Worm (Caenorhabditis elegans) whole organism, L2 larva: Measurements from ENCODE around the gene lgc-28.
"Not testable (repeated sequence)": the region's sequence is repeated elsewhere in the genome, so short reads cannot be mapped to it uniquely, and the experiment has no call there.

Source experiments
- C34F6.9 ChIP-seq: fragments of 150-350 bp; optimal IDR thresholded peaks from 2 replicates; lab custom pipeline; 2014; ENCODE audit warnings: missing biosample characterization, missing genetic modification characterization
- Y55F3AM.14 ChIP-seq: fragments of 200-800 bp; sonication (Bioruptor generic); optimal IDR thresholded peaks from 2 replicates; lab custom pipeline; 2018; ENCODE audit warnings: mild to moderate bottlenecking, missing genetic modification characterization, missing compliant biosample characterization
- aly-2 ChIP-seq: fragments of 150-350 bp; optimal IDR thresholded peaks from 2 replicates; lab custom pipeline; 2014; ENCODE audit warnings: missing biosample characterization, missing genetic modification characterization
- ama-1 ChIP-seq: fragments of 150-350 bp; optimal IDR thresholded peaks from 2 replicates; lab custom pipeline; 2018; ENCODE audit warnings: inconsistent platforms
- blmp-1 ChIP-seq: sonication (generic microtip); optimal IDR thresholded peaks from 2 replicates; lab custom pipeline; 2017; ENCODE audit warnings: missing genetic modification characterization, mild to moderate bottlenecking, missing compliant biosample characterization, antibody characterized with exemption, moderate library complexity; ENCODE audit not compliant: insufficient read depth
- crh-2 ChIP-seq: sonication (generic microtip); optimal IDR thresholded peaks from 2 replicates; lab custom pipeline; 2017; ENCODE audit warnings: missing biosample characterization, missing genetic modification characterization
- dmd-4 ChIP-seq: sonication (generic microtip); optimal IDR thresholded peaks from 2 replicates; lab custom pipeline; 2017; ENCODE audit warnings: missing biosample characterization, missing genetic modification characterization
- fos-1 ChIP-seq: fragments of 150-350 bp; optimal IDR thresholded peaks from 2 replicates; lab custom pipeline; 2014; ENCODE audit warnings: missing biosample characterization, missing genetic modification characterization
- lin-13 ChIP-seq: fragments of 150-350 bp; optimal IDR thresholded peaks from 2 replicates; lab custom pipeline; 2014; ENCODE audit warnings: missing biosample characterization, missing genetic modification reagents, missing genetic modification characterization
- lin-39 ChIP-seq: fragments of 150-350 bp; optimal IDR thresholded peaks from 2 replicates; lab custom pipeline; 2014; ENCODE audit warnings: missing biosample characterization, missing genetic modification reagents, missing genetic modification characterization
- lsy-2 ChIP-seq, 2 experiments: fragments of 150-350 bp in 1 of 2; sonication (generic microtip) in 1 of 2; optimal IDR thresholded peaks; 2 replicates each; lab custom pipeline; 2014 to 2017; ENCODE audit warnings: missing biosample characterization in 2 of 2, missing genetic modification characterization in 2 of 2
- mab-5 ChIP-seq: fragments of 150-350 bp; optimal IDR thresholded peaks from 2 replicates; lab custom pipeline; 2014; ENCODE audit warnings: missing biosample characterization, missing genetic modification characterization
- nhr-10 ChIP-seq: sonication (generic microtip); optimal IDR thresholded peaks from 2 replicates; lab custom pipeline; 2017; ENCODE audit warnings: missing biosample characterization, missing genetic modification characterization
- nhr-11 ChIP-seq: fragments of 150-350 bp; optimal IDR thresholded peaks from 2 replicates; lab custom pipeline; 2014; ENCODE audit warnings: missing biosample characterization, missing genetic modification characterization
- nhr-21 ChIP-seq: fragments of 150-350 bp; optimal IDR thresholded peaks from 2 replicates; lab custom pipeline; 2014; ENCODE audit warnings: missing biosample characterization, missing genetic modification characterization
- nhr-23 ChIP-seq: fragments of 150-350 bp; optimal IDR thresholded peaks from 2 replicates; lab custom pipeline; 2014; ENCODE audit warnings: missing biosample characterization, missing genetic modification reagents, missing genetic modification characterization
- nhr-25 ChIP-seq: fragments of 150-350 bp; sonication (generic microtip); optimal IDR thresholded peaks from 3 replicates; lab custom pipeline; 2014; ENCODE audit warnings: missing biosample characterization, missing genetic modification characterization
- nhr-6 ChIP-seq: fragments of 150-350 bp; optimal IDR thresholded peaks from 2 replicates; lab custom pipeline; 2014; ENCODE audit warnings: missing biosample characterization, missing genetic modification characterization
- nhr-77 ChIP-seq: fragments of 150-350 bp; optimal IDR thresholded peaks from 2 replicates; lab custom pipeline; 2014; ENCODE audit warnings: missing biosample characterization, missing genetic modification characterization
- sem-4 ChIP-seq: fragments of 150-350 bp; optimal IDR thresholded peaks from 2 replicates; lab custom pipeline; 2014; ENCODE audit warnings: missing biosample characterization, missing genetic modification reagents, missing genetic modification characterization
- skn-1 ChIP-seq: sonication (generic microtip); optimal IDR thresholded peaks from 2 replicates; lab custom pipeline; 2017; ENCODE audit warnings: missing biosample characterization, missing genetic modification characterization
- sma-3 ChIP-seq: sonication (generic microtip); optimal IDR thresholded peaks from 2 replicates; lab custom pipeline; 2016; ENCODE audit warnings: missing genetic modification reagents, missing genetic modification characterization, missing compliant biosample characterization
- sma-9 ChIP-seq, 2 experiments: fragments of 150-350 bp in 1 of 2; sonication (generic microtip) in 1 of 2; optimal IDR thresholded peaks; 2 replicates each; lab custom pipeline; 2014 to 2016; ENCODE audit warnings: missing genetic modification characterization in 2 of 2, mild to moderate bottlenecking in 1 of 2, missing biosample characterization in 1 of 2, missing compliant biosample characterization in 1 of 2, missing genetic modification reagents in 1 of 2, moderate library complexity in 1 of 2
- snpc-4 ChIP-seq: fragments of 150-350 bp; optimal IDR thresholded peaks from 2 replicates; lab custom pipeline; 2014; ENCODE audit warnings: missing biosample characterization, missing genetic modification characterization
- unc-55 ChIP-seq: fragments of 150-350 bp; sonication (generic microtip); optimal IDR thresholded peaks from 3 replicates; lab custom pipeline; 2014; ENCODE audit warnings: missing biosample characterization, missing genetic modification reagents, missing genetic modification characterization
- unc-62 ChIP-seq: fragments of 150-350 bp; optimal IDR thresholded peaks from 2 replicates; lab custom pipeline; 2014; ENCODE audit warnings: missing biosample characterization, missing genetic modification reagents, missing genetic modification characterization
- zag-1 ChIP-seq: fragments of 150-350 bp; optimal IDR thresholded peaks from 2 replicates; lab custom pipeline; 2014; ENCODE audit warnings: missing biosample characterization, missing genetic modification characterization
- ztf-11 ChIP-seq: sonication (generic microtip); optimal IDR thresholded peaks from 2 replicates; lab custom pipeline; 2017; ENCODE audit warnings: missing biosample characterization, missing genetic modification characterization
- ztf-4 ChIP-seq: fragments of 150-350 bp; optimal IDR thresholded peaks from 2 replicates; lab custom pipeline; 2014; ENCODE audit warnings: missing biosample characterization, missing genetic modification characterization

The lgc-28 gene

DNA sequence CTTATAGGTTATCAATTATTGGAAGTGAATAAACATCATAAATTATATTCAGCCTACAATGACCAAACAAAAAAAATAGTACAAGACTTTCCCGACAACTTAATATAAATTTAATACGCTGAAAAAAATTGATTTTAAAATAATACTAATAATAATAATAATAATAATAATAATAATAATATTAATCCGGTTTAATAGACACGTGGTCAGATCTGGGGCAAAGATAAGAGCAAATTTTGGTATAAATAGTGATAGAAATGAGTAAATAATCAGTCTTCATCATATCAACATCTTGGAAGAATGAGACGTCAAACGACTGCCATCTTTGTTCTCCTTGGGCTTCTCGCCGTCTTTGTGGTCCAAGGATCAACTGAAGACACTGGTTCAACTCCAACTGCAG, 8.3 kb upstream of the lgc-28 start, which contains the start of gene msrp-5:
Gene msrp-5, plus strand, starts transcription at position 301 of the 400 bp plus-strand sequence.
- not testable (repeated sequence) for TF ChIP-seq lin-39, mab-5, sem-4 (tag; lab: Kevin White, UChicago)

ce11 chrII:2619148-2619547, 5.7 kb upstream of the lgc-28 start, which contains the start of gene msrp-6:
TSS of gene msrp-6 (plus strand) at chrII:2619448.
- not testable (repeated sequence) for TF ChIP-seq nhr-10 (tag; lab: Kevin White, UChicago); zag-1; dmd-4 (tag; lab: Kevin White, UChicago)
- TF ChIP-seq, all 48 proteins: peak for 0; not testable (repeated sequence) for 48

ce11 chrII:2622480-2622879, 2.4 kb upstream of the lgc-28 start, which contains the start of gene D2062.5:
TSS of gene D2062.5 (plus strand) at chrII:2622780.
- TF ChIP-seq ztf-11 (tag; lab: Kevin White, UChicago) (no peak), dmd-4 (tag; lab: Kevin White, UChicago) (no peak), nhr-11 (tag; lab: Kevin White, UChicago) (no peak), unc-62 (GFP tag; lab: Kevin White, UChicago) (no peak), skn-1 (no peak), ama-1 (lab: Kevin White, UChicago) (no peak), lsy-2 (tag; optimal IDR thresholded peaks at IDR 0.05; lab: Kevin White, UChicago) (no peak), lin-13 (GFP tag; lab: Kevin White, UChicago) (no peak), snpc-4 (tag; lab: Kevin White, UChicago) (no peak), nhr-21 (tag; lab: Kevin White, UChicago) (no peak), nhr-25 (tag; lab: Kevin White, UChicago) (no peak), lin-39 (tag; lab: Kevin White, UChicago) (no peak), sma-3 (GFP tag; lab: Kevin White, UChicago) (no peak), blmp-1 (tag; lab: Kevin White, UChicago) (no peak), nhr-6 (tag; lab: Kevin White, UChicago) (no peak), aly-2 (tag; lab: Kevin White, UChicago) (no peak)

- TF ChIP-seq crh-2 (tag; lab: Kevin White, UChicago); nhr-21 (tag; lab: Kevin White, UChicago); sma-9 (GFP tag; optimal IDR thresholded peaks at IDR 0.05; lab: Kevin White, UChicago); sma-9 (tag; optimal IDR thresholded peaks at IDR 0.05; lab: Kevin White, UChicago): not testable (repeated sequence)
- TF ChIP-seq, all 48 proteins: peak for 0; not testable (repeated sequence) for 48
Observed at ce11 chrII:2622936-2623452, 1.9 kb upstream of the lgc-28 start, which contains the start of gene D2062.4. TSS of gene D2062.4 (plus strand) at chrII:2623402.

DNA sequence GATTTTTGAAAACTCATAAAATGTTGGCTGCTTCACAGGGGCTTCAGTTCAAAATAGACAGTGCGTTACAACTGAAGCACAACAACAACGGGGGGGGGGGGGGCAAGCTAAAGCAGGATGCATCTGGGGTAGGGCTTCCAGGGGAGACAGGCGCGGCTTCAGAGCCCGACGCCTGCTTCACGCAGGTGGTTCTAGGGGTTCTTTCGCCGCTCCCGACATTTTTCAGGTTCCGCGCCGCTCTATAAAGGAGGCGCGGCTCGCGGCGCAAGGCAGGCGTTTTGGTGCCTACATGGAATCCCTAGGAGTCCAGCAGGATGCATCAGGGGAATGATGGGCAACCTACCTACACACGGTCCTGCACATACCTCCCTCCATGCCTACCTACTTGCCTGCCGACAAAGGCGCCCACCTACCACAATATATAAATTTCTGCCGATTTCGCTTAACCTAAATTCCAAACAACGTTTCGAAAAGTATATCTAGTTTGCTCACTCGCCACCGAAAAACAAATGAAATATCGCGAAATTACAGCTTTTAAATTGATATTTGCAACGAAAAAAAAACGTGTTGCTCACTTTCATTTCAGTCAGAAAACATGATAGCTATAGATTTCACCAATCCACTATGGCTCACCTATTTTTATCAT, 2.4 kb downstream of the lgc-28 start, which contains the start of gene sri-71:
Gene sri-71, plus strand, starts transcription at position 596 of the 646 bp plus-strand sequence.
- TF ChIP-seq ztf-4 (tag; lab: Kevin White, UChicago): no peak
- no peak for TF ChIP-seq skn-1
- TF ChIP-seq nhr-77 (tag; lab: Kevin White, UChicago): no peak
- no peak for TF ChIP-seq nhr-21 (tag; lab: Kevin White, UChicago)

ce11 chrII:2628401-2628800, 3.5 kb downstream of the lgc-28 start:
- TF ChIP-seq nhr-11 (tag; lab: Kevin White, UChicago): no peak
- TF ChIP-seq lin-39 (tag; lab: Kevin White, UChicago): no peak
- no peak for TF ChIP-seq ztf-4 (tag; lab: Kevin White, UChicago)
- TF ChIP-seq lsy-2 (tag; optimal IDR thresholded peaks at IDR 0.05; lab: Kevin White, UChicago): no peak
- TF ChIP-seq Y55F3AM.14 (GFP tag; lab: Kevin White, UChicago): no peak
- no peak for TF ChIP-seq nhr-23 (tag; lab: Kevin White, UChicago)
- TF ChIP-seq nhr-10 (tag; lab: Kevin White, UChicago): no peak
- TF ChIP-seq sma-9 (GFP tag; optimal IDR thresholded peaks at IDR 0.05; lab: Kevin White, UChicago): no peak
- TF ChIP-seq sma-9 (tag; optimal IDR thresholded peaks at IDR 0.05; lab: Kevin White, UChicago): no peak
- TF ChIP-seq fos-1 (tag; lab: Kevin White, UChicago): no peak
- TF ChIP-seq dmd-4 (tag; lab: Kevin White, UChicago): no peak
- TF ChIP-seq C34F6.9 (tag; lab: Kevin White, UChicago): no peak
- no peak for TF ChIP-seq unc-55 (GFP tag; lab: Kevin White, UChicago)
- no peak for TF ChIP-seq unc-62 (GFP tag; lab: Kevin White, UChicago)
- TF ChIP-seq nhr-77 (tag; lab: Kevin White, UChicago): no peak
